Worm (Caenorhabditis elegans) whole organism, midembryonic: ENCODE results near the gene cin-4.
A peak's percentile ranks its signal among the peaks of the same experiment; 100 is the strongest.

Source experiments
- T22C8.4 ChIP-seq: fragments of 200-800 bp; sonication (Bioruptor generic); IDR thresholded peaks from 2 replicates; pipeline ENCODE4 v1.3.6; 2022; ENCODE audit warnings: missing genetic modification characterization, missing compliant biosample characterization
- cog-1 ChIP-seq: sonication (generic microtip); optimal IDR thresholded peaks from 2 replicates; lab custom pipeline; 2016; ENCODE audit warnings: missing genetic modification characterization, missing compliant biosample characterization
- flt-1 ChIP-seq: fragments of 200-800 bp; sonication (Bioruptor generic); IDR thresholded peaks from 2 replicates; pipeline ENCODE4 v1.3.6; 2022; ENCODE audit warnings: missing genetic modification characterization, missing compliant biosample characterization
- klf-2 ChIP-seq: fragments of 200-800 bp; sonication (Bioruptor generic); conservative IDR thresholded peaks from 2 replicates; pipeline ENCODE4 v1.3.6; 2022; ENCODE audit warnings: missing genetic modification reagents, missing genetic modification characterization, missing compliant biosample characterization
- med-1 ChIP-seq: sonication (generic microtip); optimal IDR thresholded peaks from 2 replicates; lab custom pipeline; 2017; ENCODE audit warnings: missing genetic modification characterization, mild to moderate bottlenecking, missing compliant biosample characterization, antibody characterized with exemption, missing genetic modification reagents; ENCODE audit not compliant: insufficient read depth
- ref-1 ChIP-seq: fragments of 200-800 bp; sonication (Bioruptor generic); conservative IDR thresholded peaks from 2 replicates; pipeline ENCODE4 v1.3.6; 2022; ENCODE audit warnings: missing genetic modification reagents, missing genetic modification characterization, missing compliant biosample characterization
- tab-1 ChIP-seq: fragments of 200-800 bp; sonication (Bioruptor generic); IDR thresholded peaks from 2 replicates; pipeline ENCODE4 v1.3.6; 2022; ENCODE audit warnings: missing genetic modification characterization, missing compliant biosample characterization
- ztf-23 ChIP-seq: fragments of 200-800 bp; sonication (Bioruptor generic); IDR thresholded peaks from 2 replicates; pipeline ENCODE4 v1.3.6; 2022; ENCODE audit warnings: missing genetic modification reagents, missing genetic modification characterization, missing compliant biosample characterization
- ztf-29 ChIP-seq: fragments of 200-800 bp; sonication (Bioruptor generic); IDR thresholded peaks from 2 replicates; pipeline ENCODE4 v1.3.6; 2022; ENCODE audit warnings: missing genetic modification reagents, missing genetic modification characterization, missing compliant biosample characterization

The cin-4 gene

DNA sequence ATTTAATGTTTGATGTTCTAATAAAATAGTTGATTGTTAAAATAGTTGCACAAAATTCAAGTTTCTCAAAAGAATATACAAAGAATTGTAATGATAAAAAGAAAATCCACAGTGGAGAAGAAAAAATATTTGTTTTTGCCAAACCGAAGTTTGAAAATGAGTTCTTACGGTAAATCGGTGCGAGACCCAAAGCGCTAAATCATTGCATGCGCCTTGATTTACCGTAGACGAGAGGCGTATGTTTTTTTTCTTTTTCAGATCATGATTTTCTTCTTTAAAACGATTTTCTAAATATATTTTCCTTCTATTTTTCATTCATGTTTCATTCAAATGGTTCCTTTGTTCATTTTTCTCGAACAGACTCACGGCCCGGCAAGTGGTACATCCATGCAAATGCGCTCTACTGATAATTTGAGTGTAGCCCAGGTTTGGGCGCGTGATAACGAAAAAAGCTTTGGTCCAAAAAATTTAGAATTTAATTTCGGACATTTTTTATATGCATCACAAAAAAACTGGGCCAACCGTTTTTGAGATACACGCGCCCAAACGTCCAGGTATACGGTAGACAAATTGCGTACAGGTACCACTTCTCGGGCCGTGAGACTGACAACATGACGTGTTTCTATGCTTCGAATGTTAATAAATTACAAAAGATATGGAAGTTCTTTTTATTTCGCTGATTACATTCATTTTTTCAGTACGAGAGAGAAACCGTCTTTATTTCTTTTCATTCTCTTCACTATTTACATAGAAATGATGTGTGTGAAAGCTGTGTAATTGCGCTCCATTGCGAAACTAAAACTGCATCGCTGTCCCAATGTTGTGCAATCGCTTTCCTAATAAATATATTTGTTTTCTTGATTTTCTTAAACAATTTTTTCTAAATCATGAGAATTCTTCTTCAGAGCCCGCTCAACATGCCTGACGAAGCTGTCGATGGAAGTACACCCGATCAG, 12.9 kb upstream of the cin-4 start, which contains the start of gene znf-598:
znf-598 (plus strand) TSS at position 906 of the 956 bp plus-strand sequence.
- no peak for TF ChIP-seq ztf-29 (GFP tag; lab: Robert Waterston, UW)
- TF ChIP-seq flt-1 (GFP tag; lab: Robert Waterston, UW): no peak
- no peak for TF ChIP-seq med-1 (GFP tag; lab: Kevin White, UChicago)
- TF ChIP-seq T22C8.4 (GFP tag; lab: Robert Waterston, UW): no peak
- peak; percentile 4 for TF ChIP-seq cog-1

ce11 chrII:7029524-7029923, 8.6 kb upstream of the cin-4 start:
- TF ChIP-seq cog-1 (no peak), med-1 (GFP tag; lab: Kevin White, UChicago) (no peak), klf-2 (GFP tag; lab: Robert Waterston, UW) (no peak), ztf-23 (GFP tag; lab: Robert Waterston, UW) (no peak), flt-1 (GFP tag; lab: Robert Waterston, UW) (no peak), ref-1 (GFP tag; lab: Robert Waterston, UW) (no peak), tab-1 (no peak), T22C8.4 (GFP tag; lab: Robert Waterston, UW) (no peak), ztf-29 (GFP tag; lab: Robert Waterston, UW) (no peak)

ce11 chrII:7031137-7031697, 6.9 kb upstream of the cin-4 start:
- no peak for TF ChIP-seq tab-1
- TF ChIP-seq cog-1: no peak
- TF ChIP-seq med-1 (GFP tag; lab: Kevin White, UChicago): no peak
- no peak for TF ChIP-seq ref-1 (GFP tag; lab: Robert Waterston, UW)
- no peak for TF ChIP-seq flt-1 (GFP tag; lab: Robert Waterston, UW)
- TF ChIP-seq ztf-29 (GFP tag; lab: Robert Waterston, UW): no peak
- TF ChIP-seq T22C8.4 (GFP tag; lab: Robert Waterston, UW): no peak
- no peak for TF ChIP-seq klf-2 (GFP tag; lab: Robert Waterston, UW)
- no peak for TF ChIP-seq ztf-23 (GFP tag; lab: Robert Waterston, UW)

DNA sequence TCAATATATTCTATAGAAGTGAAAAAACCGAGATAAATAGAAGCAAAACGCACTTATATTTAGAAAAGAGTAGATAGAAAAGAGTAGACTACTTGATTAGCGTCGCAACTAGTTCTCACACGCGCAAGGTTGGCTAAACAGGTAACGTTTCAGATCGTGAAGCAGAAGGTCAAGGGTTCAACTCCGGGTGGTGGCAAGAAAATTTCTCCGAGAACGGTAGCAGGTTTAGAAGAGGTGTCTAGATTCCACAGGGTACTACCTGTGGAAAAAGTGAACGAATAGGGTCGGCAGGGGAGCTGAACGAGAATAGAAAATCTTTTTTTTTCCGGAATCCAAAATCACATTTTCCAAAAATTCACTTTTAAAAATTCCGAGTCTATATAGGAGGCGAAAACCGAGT, 4.0 kb downstream of the cin-4 start:
- TF ChIP-seq tab-1 (peak; percentile 15; the same call in 1 of the 2 replicates), ref-1 (GFP tag; lab: Robert Waterston, UW) (0 out of 2 replicates have a peak, but pooled peaks have one; percentile 34), ztf-23 (GFP tag; lab: Robert Waterston, UW) (peak; percentile 49; the same call in 1 of the 2 replicates), klf-2 (GFP tag; lab: Robert Waterston, UW) (0 out of 2 replicates have a peak, but pooled peaks have one; percentile 19), flt-1 (GFP tag; lab: Robert Waterston, UW) (peak; percentile 72; the same call in 1 of the 2 replicates)

DNA sequence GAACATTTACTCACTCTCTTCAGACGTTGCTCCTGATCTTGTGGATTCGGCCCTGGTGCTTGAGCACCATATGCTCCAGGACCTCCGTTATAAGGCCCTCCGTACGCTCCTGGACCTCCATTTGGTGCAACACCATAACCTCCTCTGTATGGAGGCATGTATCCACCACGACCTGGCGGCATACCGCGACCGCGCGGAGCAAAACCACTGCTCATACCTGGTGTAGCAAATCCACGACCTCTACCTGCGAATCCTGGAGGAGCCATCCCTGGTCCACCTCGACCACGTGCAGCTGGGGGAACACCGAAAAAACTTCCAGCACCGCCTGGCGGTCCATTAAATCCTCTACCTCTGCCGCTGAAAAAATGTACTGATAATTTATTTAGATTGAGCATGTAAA, 11.4 kb downstream of the cin-4 start:
- TF ChIP-seq ztf-23 (GFP tag; lab: Robert Waterston, UW) (no peak), med-1 (GFP tag; lab: Kevin White, UChicago) (no peak), ztf-29 (GFP tag; lab: Robert Waterston, UW) (no peak), tab-1 (0 out of 2 replicates have a peak, but pooled peaks have one; percentile 59)

ce11 chrII:7050021-7050722, 12.1 kb downstream of the cin-4 start, which contains the start of the genes tcer-1 and ZK1127.5:
TSS of gene tcer-1 (minus strand) at chrII:7050071.
TSS of gene ZK1127.5 (plus strand) at chrII:7050672.
- TF ChIP-seq ztf-29 (GFP tag; lab: Robert Waterston, UW) (no peak), cog-1 (no peak), ref-1 (GFP tag; lab: Robert Waterston, UW) (no peak), flt-1 (GFP tag; lab: Robert Waterston, UW) (no peak), ztf-23 (GFP tag; lab: Robert Waterston, UW) (no peak), med-1 (GFP tag; lab: Kevin White, UChicago) (no peak), T22C8.4 (GFP tag; lab: Robert Waterston, UW) (no peak), klf-2 (GFP tag; lab: Robert Waterston, UW) (no peak), tab-1 (no peak)

DNA sequence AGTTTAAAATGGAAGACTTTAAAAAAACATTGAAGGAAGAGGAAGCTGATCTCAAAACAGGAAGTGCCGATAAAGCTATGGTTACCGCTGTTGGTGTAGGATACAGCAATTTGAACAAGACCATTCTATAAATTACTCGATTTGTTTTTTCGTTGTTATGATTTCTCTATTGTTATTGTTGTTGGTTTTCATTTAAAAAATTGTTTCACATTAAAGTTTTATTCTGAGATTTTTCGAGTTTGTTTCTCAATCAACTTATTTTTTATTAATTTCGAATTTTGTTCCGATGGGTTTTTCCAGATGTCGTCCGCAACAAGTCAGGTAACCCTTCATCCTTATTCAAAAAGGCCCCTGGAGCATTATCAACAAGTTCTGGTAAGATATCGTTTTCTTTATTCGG, 13.7 kb downstream of the cin-4 start, which contains the start of gene ZK1127.12:
ZK1127.12 (plus strand) TSS at position 301 of the 400 bp plus-strand sequence.
- TF ChIP-seq med-1 (GFP tag; lab: Kevin White, UChicago): no peak
- TF ChIP-seq T22C8.4 (GFP tag; lab: Robert Waterston, UW): no peak
- TF ChIP-seq flt-1 (GFP tag; lab: Robert Waterston, UW): no peak
- TF ChIP-seq ztf-29 (GFP tag; lab: Robert Waterston, UW): no peak
- no peak for TF ChIP-seq klf-2 (GFP tag; lab: Robert Waterston, UW)
- TF ChIP-seq ref-1 (GFP tag; lab: Robert Waterston, UW): no peak
- TF ChIP-seq ztf-23 (GFP tag; lab: Robert Waterston, UW): no peak

DNA sequence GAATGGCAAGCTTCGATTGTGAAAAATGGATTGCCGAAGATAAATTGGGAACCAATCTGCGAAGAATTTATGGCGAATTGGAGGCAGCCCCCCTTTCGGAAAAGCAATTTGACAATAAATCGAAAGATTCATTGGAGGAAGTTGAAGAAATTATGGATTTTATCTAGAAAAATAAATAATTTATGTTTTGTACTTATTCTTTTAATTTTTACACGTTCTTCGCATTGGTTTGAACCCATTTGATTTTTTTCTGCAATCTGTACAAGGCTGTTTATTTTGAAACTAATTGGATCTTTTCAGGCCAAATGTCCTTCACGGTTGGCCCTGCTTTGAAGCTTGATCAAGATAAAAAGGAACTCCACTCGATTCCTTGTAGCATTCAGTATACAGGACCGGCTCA, 14.9 kb downstream of the cin-4 start, which contains the start of gene ZK1127.13:
ZK1127.13 (plus strand) TSS at position 301 of the 400 bp plus-strand sequence.
- TF ChIP-seq T22C8.4 (GFP tag; lab: Robert Waterston, UW): no peak
- TF ChIP-seq ref-1 (GFP tag; lab: Robert Waterston, UW): no peak
- TF ChIP-seq med-1 (GFP tag; lab: Kevin White, UChicago): no peak
- TF ChIP-seq flt-1 (GFP tag; lab: Robert Waterston, UW): no peak
- no peak for TF ChIP-seq klf-2 (GFP tag; lab: Robert Waterston, UW)
- no peak for TF ChIP-seq tab-1
- no peak for TF ChIP-seq ztf-23 (GFP tag; lab: Robert Waterston, UW)
- no peak for TF ChIP-seq ztf-29 (GFP tag; lab: Robert Waterston, UW)
- TF ChIP-seq cog-1: no peak
